Worm (Caenorhabditis elegans) whole organism, late embryonic: Measurements from ENCODE around the gene fbxb-11.

ENCODE experiments used
- ama-1 ChIP-seq: fragments of 150-350 bp; optimal IDR thresholded peaks from 2 replicates; lab custom pipeline; 2014
- ceh-24 ChIP-seq: sonication (generic microtip); optimal IDR thresholded peaks from 2 replicates; lab custom pipeline; 2016; ENCODE audit warnings: mild to moderate bottlenecking, missing genetic modification characterization, missing compliant biosample characterization
- ceh-31 ChIP-seq: sonication (generic microtip); optimal IDR thresholded peaks from 2 replicates; lab custom pipeline; 2016; ENCODE audit warnings: missing genetic modification characterization, missing compliant biosample characterization
- mec-3 ChIP-seq: sonication (generic microtip); optimal IDR thresholded peaks from 2 replicates; lab custom pipeline; 2016; ENCODE audit warnings: borderline replicate concordance, missing genetic modification characterization, missing compliant biosample characterization
- nhr-11 ChIP-seq: fragments of 150-350 bp; optimal IDR thresholded peaks from 2 replicates; lab custom pipeline; 2014; ENCODE audit warnings: missing biosample characterization, missing genetic modification characterization

- TF ChIP-seq mec-3 (tag; lab: Kevin White, UChicago): no peak
- TF ChIP-seq ceh-24: no peak
- TF ChIP-seq ceh-31 (tag; lab: Kevin White, UChicago): no peak
- no peak for TF ChIP-seq nhr-11 (tag; lab: Kevin White, UChicago)
- TF ChIP-seq ama-1 (lab: Kevin White, UChicago): no peak
Measured at ce11 chrII:1709959-1710358, 14.5 kb upstream of the fbxb-11 start, which contains the start of gene fbxa-184.
